Worm (Caenorhabditis elegans) whole organism, young adult: ENCODE measurements around the gene srg-41.

Source experiments
- B0261.1 ChIP-seq: sonication (generic microtip); optimal IDR thresholded peaks from 2 replicates; lab custom pipeline; 2016; ENCODE audit warnings: mild to moderate bottlenecking, missing genetic modification characterization, moderate library complexity, missing compliant biosample characterization
- D2030.7 ChIP-seq: fragments of 200-800 bp; sonication (Bioruptor generic); IDR thresholded peaks from 2 replicates; pipeline ENCODE4 v1.3.6; 2022; ENCODE audit warnings: missing genetic modification reagents, missing genetic modification characterization, missing compliant biosample characterization
- F10E7.11 ChIP-seq: sonication (generic microtip); optimal IDR thresholded peaks from 2 replicates; lab custom pipeline; 2017; ENCODE audit warnings: mild to moderate bottlenecking, missing genetic modification characterization, moderate library complexity, missing compliant biosample characterization
- F23B12.7 ChIP-seq: sonication (generic microtip); optimal IDR thresholded peaks from 2 replicates; lab custom pipeline; 2017; ENCODE audit warnings: missing genetic modification characterization, mild to moderate bottlenecking, missing compliant biosample characterization, antibody characterized with exemption, moderate library complexity; ENCODE audit not compliant: insufficient read depth
- F33H1.4 ChIP-seq: fragments of 200-800 bp; sonication (Bioruptor generic); IDR thresholded peaks from 2 replicates; pipeline ENCODE4 v1.3.6; 2022; ENCODE audit warnings: missing genetic modification reagents, missing genetic modification characterization, missing compliant biosample characterization
- F39B2.1 ChIP-seq: fragments of 200-800 bp; sonication (Bioruptor generic); IDR thresholded peaks from 2 replicates; pipeline ENCODE4 v1.3.6; 2022; ENCODE audit warnings: missing genetic modification reagents, missing genetic modification characterization, missing compliant biosample characterization
- F49E8.2 ChIP-seq: sonication (generic microtip); optimal IDR thresholded peaks from 3 replicates; lab custom pipeline; 2017; ENCODE audit warnings: missing genetic modification characterization, mild to moderate bottlenecking, missing compliant biosample characterization, antibody characterized with exemption, moderate library complexity; ENCODE audit not compliant: insufficient read depth
- F52B5.7 ChIP-seq: sonication (generic microtip); optimal IDR thresholded peaks from 2 replicates; lab custom pipeline; 2016; ENCODE audit warnings: mild to moderate bottlenecking, missing genetic modification characterization, missing compliant biosample characterization
- T07F8.4 ChIP-seq: sonication (generic microtip); optimal IDR thresholded peaks from 2 replicates; lab custom pipeline; 2016; ENCODE audit warnings: mild to moderate bottlenecking, missing genetic modification characterization, moderate library complexity, missing compliant biosample characterization
- T26A5.8 ChIP-seq: sonication (generic microtip); optimal IDR thresholded peaks from 2 replicates; lab custom pipeline; 2016; ENCODE audit warnings: missing genetic modification characterization, missing compliant biosample characterization
- Y53G8AR.9 ChIP-seq: fragments of 200-800 bp; sonication (Bioruptor generic); conservative IDR thresholded peaks from 2 replicates; pipeline ENCODE4 v1.3.6; 2022; ENCODE audit warnings: missing genetic modification reagents, missing genetic modification characterization, missing compliant biosample characterization
- Y56A3A.18 ChIP-seq: fragments of 200-800 bp; sonication (Bioruptor generic); IDR thresholded peaks from 2 replicates; pipeline ENCODE4 v1.3.6; 2022; ENCODE audit warnings: missing genetic modification reagents, missing genetic modification characterization, missing compliant biosample characterization
- Y67H2A.10 ChIP-seq: fragments of 200-800 bp; sonication (Bioruptor generic); conservative IDR thresholded peaks from 2 replicates; pipeline ENCODE4 v1.3.6; 2022; ENCODE audit warnings: missing genetic modification reagents, missing genetic modification characterization, missing compliant biosample characterization
- Y79H2A.3 ChIP-seq: fragments of 200-800 bp; sonication (Bioruptor generic); conservative IDR thresholded peaks from 2 replicates; pipeline ENCODE4 v1.3.6; 2022; ENCODE audit warnings: missing genetic modification reagents, missing genetic modification characterization, missing compliant biosample characterization
- Y95B8A.8 ChIP-seq: fragments of 200-800 bp; sonication (Bioruptor generic); IDR thresholded peaks from 2 replicates; pipeline ENCODE4 v1.3.6; 2022; ENCODE audit warnings: missing genetic modification reagents, missing genetic modification characterization, missing compliant biosample characterization
- ZK185.1 ChIP-seq: sonication (generic microtip); optimal IDR thresholded peaks from 2 replicates; lab custom pipeline; 2016; ENCODE audit warnings: mild to moderate bottlenecking, missing genetic modification characterization, missing compliant biosample characterization; ENCODE audit not compliant: poor library complexity, severe bottlenecking
- akir-1 ChIP-seq: fragments of 200-800 bp; sonication (Bioruptor generic); optimal IDR thresholded peaks from 2 replicates; lab custom pipeline; 2018; ENCODE audit warnings: mild to moderate bottlenecking, missing genetic modification characterization, moderate library complexity, missing compliant biosample characterization
- aptf-3 ChIP-seq: fragments of 200-800 bp; sonication (Bioruptor generic); IDR thresholded peaks from 2 replicates; pipeline ENCODE4 v1.3.6; 2022; ENCODE audit warnings: missing genetic modification characterization, missing compliant biosample characterization
- atf-7 ChIP-seq: sonication (generic microtip); optimal IDR thresholded peaks from 2 replicates; lab custom pipeline; 2017; ENCODE audit warnings: mild to moderate bottlenecking, missing genetic modification characterization, missing compliant biosample characterization
- athp-1 ChIP-seq: sonication (generic microtip); optimal IDR thresholded peaks from 2 replicates; lab custom pipeline; 2017; ENCODE audit warnings: mild to moderate bottlenecking, missing genetic modification characterization, missing compliant biosample characterization
- attf-3 ChIP-seq: fragments of 200-800 bp; sonication (Bioruptor generic); conservative IDR thresholded peaks from 2 replicates; pipeline ENCODE4 v1.3.6; 2022; ENCODE audit warnings: missing genetic modification reagents, missing genetic modification characterization, missing compliant biosample characterization
- cebp-2 ChIP-seq: fragments of 200-800 bp; sonication (Bioruptor generic); IDR thresholded peaks from 2 replicates; pipeline ENCODE4 v1.3.6; 2022; ENCODE audit warnings: missing genetic modification characterization, missing compliant biosample characterization
- chd-7 ChIP-seq: sonication (generic microtip); optimal IDR thresholded peaks from 2 replicates; lab custom pipeline; 2016; ENCODE audit warnings: mild to moderate bottlenecking, missing genetic modification characterization, moderate library complexity, missing compliant biosample characterization
- die-1 ChIP-seq: sonication (generic microtip); optimal IDR thresholded peaks from 2 replicates; lab custom pipeline; 2016; ENCODE audit warnings: missing genotype, mild to moderate bottlenecking, missing genetic modification characterization, missing compliant biosample characterization
- fkh-3 ChIP-seq: sonication (generic microtip); optimal IDR thresholded peaks from 2 replicates; lab custom pipeline; 2016; ENCODE audit warnings: mild to moderate bottlenecking, missing genetic modification characterization, missing compliant biosample characterization
- lag-1 ChIP-seq: fragments of 200-800 bp; sonication (Bioruptor generic); IDR thresholded peaks from 2 replicates; pipeline ENCODE4 v1.3.6; 2022; ENCODE audit warnings: missing genetic modification reagents, missing genetic modification characterization, missing compliant biosample characterization
- let-607 ChIP-seq, 2 experiments: fragments of 200-800 bp in 1 of 2; sonication (Bioruptor generic) in 1 of 2; sonication (generic microtip) in 1 of 2; optimal IDR thresholded peaks; 2 replicates each; lab custom pipeline; 2016 to 2018; ENCODE audit warnings: mild to moderate bottlenecking in 2 of 2, missing compliant biosample characterization in 2 of 2, missing genetic modification characterization in 2 of 2, moderate library complexity in 2 of 2, missing genotype in 1 of 2
- lin-26 ChIP-seq: fragments of 200-800 bp; sonication (Bioruptor generic); IDR thresholded peaks from 2 replicates; pipeline ENCODE4 v1.3.6; 2022; ENCODE audit warnings: missing genetic modification reagents, missing genetic modification characterization, missing compliant biosample characterization
- lin-35 ChIP-seq, 3 experiments: fragments of 150-350 bp in 2 of 3; sonication (generic microtip) in 1 of 3; optimal IDR thresholded peaks; 2 replicates each; lab custom pipeline; 2014 to 2018; ENCODE audit warnings: missing biosample characterization in 3 of 3, missing genetic modification characterization in 3 of 3, missing genetic modification reagents in 3 of 3
- lir-1 ChIP-seq: fragments of 200-800 bp; sonication (Bioruptor generic); conservative IDR thresholded peaks from 2 replicates; pipeline ENCODE4 v1.3.6; 2022; ENCODE audit warnings: missing genetic modification reagents, missing genetic modification characterization, missing compliant biosample characterization
- lsy-27 ChIP-seq: sonication (generic microtip); optimal IDR thresholded peaks from 2 replicates; lab custom pipeline; 2017; ENCODE audit warnings: missing genetic modification characterization, mild to moderate bottlenecking, missing compliant biosample characterization, antibody characterized with exemption, missing genotype, borderline replicate concordance; ENCODE audit not compliant: insufficient read depth
- madf-8 ChIP-seq: fragments of 200-800 bp; sonication (Bioruptor generic); conservative IDR thresholded peaks from 2 replicates; pipeline ENCODE4 v1.3.6; 2022; ENCODE audit warnings: missing genetic modification reagents, missing genetic modification characterization, missing compliant biosample characterization
- mxl-1 ChIP-seq: sonication (generic microtip); optimal IDR thresholded peaks from 2 replicates; lab custom pipeline; 2016; ENCODE audit warnings: missing genetic modification characterization, missing compliant biosample characterization
- nfyb-1 ChIP-seq: fragments of 200-800 bp; sonication (Bioruptor generic); IDR thresholded peaks from 2 replicates; pipeline ENCODE4 v1.3.6; 2022; ENCODE audit warnings: missing genetic modification reagents, missing genetic modification characterization, missing compliant biosample characterization
- nhr-80 ChIP-seq: sonication (generic microtip); optimal IDR thresholded peaks from 2 replicates; lab custom pipeline; 2016; ENCODE audit warnings: missing genetic modification characterization, missing compliant biosample characterization
- somi-1 ChIP-seq: fragments of 200-800 bp; sonication (Bioruptor generic); optimal IDR thresholded peaks from 2 replicates; lab custom pipeline; 2018; ENCODE audit warnings: mild to moderate bottlenecking, missing genetic modification characterization, missing compliant biosample characterization
- zfh-2 ChIP-seq: fragments of 200-800 bp; sonication (Bioruptor generic); conservative IDR thresholded peaks from 2 replicates; pipeline ENCODE4 v1.3.6; 2022; ENCODE audit warnings: missing genetic modification reagents, missing genetic modification characterization, missing compliant biosample characterization
- ztf-18 ChIP-seq: sonication (generic microtip); optimal IDR thresholded peaks from 2 replicates; lab custom pipeline; 2016; ENCODE audit warnings: missing genotype, mild to moderate bottlenecking, missing genetic modification characterization, missing compliant biosample characterization
- ztf-28 ChIP-seq: fragments of 200-800 bp; sonication (Bioruptor generic); IDR thresholded peaks from 2 replicates; pipeline ENCODE4 v1.3.6; 2022; ENCODE audit warnings: missing genetic modification reagents, missing genetic modification characterization, missing compliant biosample characterization
- ztf-3 ChIP-seq: fragments of 200-800 bp; sonication (Bioruptor generic); optimal IDR thresholded peaks from 2 replicates; lab custom pipeline; 2018; ENCODE audit warnings: mild to moderate bottlenecking, missing genetic modification characterization, missing compliant biosample characterization

The srg-41 gene

ce11 chrV:11201826-11202565 lies 40.3 kb upstream of the srg-41 start, which contains the start of gene K10D6.4:
Gene K10D6.4, plus strand, starts transcription at chrV:11201925.
- TF ChIP-seq F10E7.11 (tag; lab: Kevin White, UChicago) = no peak
- TF ChIP-seq lsy-27 (tag; lab: Kevin White, UChicago) = no peak
- no peak for TF ChIP-seq akir-1 (GFP tag; lab: Kevin White, UChicago)
- TF ChIP-seq T07F8.4 (tag; lab: Kevin White, UChicago) = no peak
- TF ChIP-seq lin-35 (GFP tag; optimal IDR thresholded peaks at IDR 0.05; lab: Kevin White, UChicago) = no peak
- no peak for TF ChIP-seq lag-1
- no peak for TF ChIP-seq F49E8.2 (tag; lab: Kevin White, UChicago)
- TF ChIP-seq Y95B8A.8 = no peak
- no peak for TF ChIP-seq nfyb-1 (GFP tag; lab: Robert Waterston, UW)
- no peak for TF ChIP-seq Y67H2A.10 (GFP tag; lab: Robert Waterston, UW)
- TF ChIP-seq atf-7 (tag; lab: Kevin White, UChicago) = no peak
- no peak for TF ChIP-seq die-1
- TF ChIP-seq ztf-3 (GFP tag; lab: Kevin White, UChicago) = no peak

- TF ChIP-seq F39B2.1 (no peak), die-1 (no peak), chd-7 (tag; lab: Kevin White, UChicago) (no peak), F23B12.7 (tag; lab: Kevin White, UChicago) (no peak), ztf-3 (GFP tag; lab: Kevin White, UChicago) (no peak), nhr-80 (no peak), fkh-3 (tag; lab: Kevin White, UChicago) (no peak), T26A5.8 (tag; lab: Kevin White, UChicago) (no peak), D2030.7 (no peak), cebp-2 (no peak), lin-26 (GFP tag; lab: Robert Waterston, UW) (no peak), B0261.1 (tag; lab: Kevin White, UChicago) (no peak), zfh-2 (GFP tag; lab: Robert Waterston, UW) (no peak), ztf-18 (tag; lab: Kevin White, UChicago) (no peak), aptf-3 (GFP tag; lab: Robert Waterston, UW) (no peak), Y79H2A.3 (no peak)
- TF ChIP-seq, all 124 proteins: peak for 0
Observed at ce11 chrV:11200316-11200715, 38.6 kb upstream of the srg-41 start, which contains the start of gene K10D6.3. Gene K10D6.3, plus strand, starts transcription at chrV:11200616.

- no peak for TF ChIP-seq F10E7.11 (tag; lab: Kevin White, UChicago)
- no peak for TF ChIP-seq zfh-2 (GFP tag; lab: Robert Waterston, UW)
Observed at ce11 chrV:11199497-11199896, 37.8 kb upstream of the srg-41 start.

ce11 chrV:11198094-11198493 lies 36.4 kb upstream of the srg-41 start:
- TF ChIP-seq F33H1.4 = no peak
- TF ChIP-seq ztf-28 = no peak
- no peak for TF ChIP-seq F52B5.7 (tag; lab: Kevin White, UChicago)
- TF ChIP-seq ZK185.1 (tag; lab: Kevin White, UChicago) = no peak
- TF ChIP-seq nfyb-1 (GFP tag; lab: Robert Waterston, UW) = no peak
- no peak for TF ChIP-seq mxl-1 (tag; lab: Kevin White, UChicago)
- TF ChIP-seq madf-8 = no peak
- TF ChIP-seq cebp-2 = no peak
- no peak for TF ChIP-seq attf-3
- no peak for TF ChIP-seq lir-1
- TF ChIP-seq let-607 (tag; optimal IDR thresholded peaks at IDR 0.05; lab: Kevin White, UChicago) = no peak
- no peak for TF ChIP-seq Y79H2A.3
- no peak for TF ChIP-seq Y56A3A.18 (GFP tag; lab: Robert Waterston, UW)
- TF ChIP-seq Y53G8AR.9 (GFP tag; lab: Robert Waterston, UW) = no peak
- TF ChIP-seq somi-1 (GFP tag; lab: Kevin White, UChicago) = no peak
- TF ChIP-seq athp-1 (tag; lab: Kevin White, UChicago) = no peak
